Worm (Caenorhabditis elegans) whole organism, L4/young adult: Measurements from ENCODE around the gene pph-4.1.

Experiments
- W03F9.2 ChIP-seq: fragments of 150-350 bp; optimal IDR thresholded peaks from 2 replicates; lab custom pipeline; 2014; ENCODE audit warnings: missing biosample characterization, missing genetic modification characterization
- him-1 ChIP-seq: sonication (generic microtip); optimal IDR thresholded peaks from 2 replicates; lab custom pipeline; 2016; ENCODE audit warnings: missing genotype, missing genetic modification reagents, missing genetic modification characterization, missing compliant biosample characterization

- no peak for TF ChIP-seq him-1
- TF ChIP-seq W03F9.2 = no peak
Measured at ce11 chrIII:12327528-12327997, 23.6 kb downstream of the pph-4.1 start, which contains the start of the genes zip-12 and Y75B8A.63.
